Worm (Caenorhabditis elegans) whole organism, L2 larva: ENCODE data around the gene M01B2.8.

ENCODE experiments used
- C34F6.9 ChIP-seq: fragments of 150-350 bp; optimal IDR thresholded peaks from 2 replicates; lab custom pipeline; 2014; ENCODE audit warnings: missing biosample characterization, missing genetic modification characterization
- F13H6.1 ChIP-seq: sonication (generic microtip); optimal IDR thresholded peaks from 2 replicates; lab custom pipeline; 2016; ENCODE audit warnings: missing genetic modification characterization, missing compliant biosample characterization
- R02D3.7 ChIP-seq: fragments of 150-350 bp; optimal IDR thresholded peaks from 2 replicates; lab custom pipeline; 2014; ENCODE audit warnings: missing biosample characterization, missing genetic modification characterization
- Y55F3AM.14 ChIP-seq: fragments of 200-800 bp; sonication (Bioruptor generic); optimal IDR thresholded peaks from 2 replicates; lab custom pipeline; 2018; ENCODE audit warnings: mild to moderate bottlenecking, missing genetic modification characterization, missing compliant biosample characterization
- aly-2 ChIP-seq: fragments of 150-350 bp; optimal IDR thresholded peaks from 2 replicates; lab custom pipeline; 2014; ENCODE audit warnings: missing biosample characterization, missing genetic modification characterization
- ama-1 ChIP-seq: fragments of 150-350 bp; optimal IDR thresholded peaks from 2 replicates; lab custom pipeline; 2018; ENCODE audit warnings: inconsistent platforms
- blmp-1 ChIP-seq: sonication (generic microtip); optimal IDR thresholded peaks from 2 replicates; lab custom pipeline; 2017; ENCODE audit warnings: missing genetic modification characterization, mild to moderate bottlenecking, missing compliant biosample characterization, antibody characterized with exemption, moderate library complexity; ENCODE audit not compliant: insufficient read depth
- ceh-16 ChIP-seq: fragments of 150-350 bp; optimal IDR thresholded peaks from 2 replicates; lab custom pipeline; 2014; ENCODE audit warnings: missing biosample characterization, missing genetic modification characterization
- ceh-82 ChIP-seq: fragments of 150-350 bp; optimal IDR thresholded peaks from 2 replicates; lab custom pipeline; 2014; ENCODE audit warnings: missing biosample characterization, missing genetic modification characterization
- dmd-4 ChIP-seq: sonication (generic microtip); optimal IDR thresholded peaks from 2 replicates; lab custom pipeline; 2017; ENCODE audit warnings: missing biosample characterization, missing genetic modification characterization
- egl-27 ChIP-seq: sonication (generic microtip); optimal IDR thresholded peaks from 3 replicates; lab custom pipeline; 2017; ENCODE audit warnings: missing biosample characterization, missing genetic modification reagents, missing genetic modification characterization
- elt-1 ChIP-seq: fragments of 150-350 bp; optimal IDR thresholded peaks from 2 replicates; lab custom pipeline; 2014; ENCODE audit warnings: missing biosample characterization, missing genetic modification characterization
- elt-3 ChIP-seq: sonication (generic microtip); optimal IDR thresholded peaks from 2 replicates; lab custom pipeline; 2017; ENCODE audit warnings: missing biosample characterization, missing genetic modification characterization
- fos-1 ChIP-seq: fragments of 150-350 bp; optimal IDR thresholded peaks from 2 replicates; lab custom pipeline; 2014; ENCODE audit warnings: missing biosample characterization, missing genetic modification characterization
- lin-39 ChIP-seq: fragments of 150-350 bp; optimal IDR thresholded peaks from 2 replicates; lab custom pipeline; 2014; ENCODE audit warnings: missing biosample characterization, missing genetic modification reagents, missing genetic modification characterization
- lsy-2 ChIP-seq, 2 experiments: fragments of 150-350 bp in 1 of 2; sonication (generic microtip) in 1 of 2; optimal IDR thresholded peaks; 2 replicates each; lab custom pipeline; 2014 to 2017; ENCODE audit warnings: missing biosample characterization in 2 of 2, missing genetic modification characterization in 2 of 2
- mab-5 ChIP-seq: fragments of 150-350 bp; optimal IDR thresholded peaks from 2 replicates; lab custom pipeline; 2014; ENCODE audit warnings: missing biosample characterization, missing genetic modification characterization
- mbf-1 ChIP-seq: sonication (generic microtip); optimal IDR thresholded peaks from 2 replicates; lab custom pipeline; 2017; ENCODE audit warnings: missing biosample characterization, missing genetic modification characterization
- nhr-11 ChIP-seq: fragments of 150-350 bp; optimal IDR thresholded peaks from 2 replicates; lab custom pipeline; 2014; ENCODE audit warnings: missing biosample characterization, missing genetic modification characterization
- nhr-12 ChIP-seq: fragments of 150-350 bp; optimal IDR thresholded peaks from 2 replicates; lab custom pipeline; 2014; ENCODE audit warnings: missing biosample characterization, missing genetic modification characterization
- nhr-237 ChIP-seq: fragments of 150-350 bp; optimal IDR thresholded peaks from 2 replicates; lab custom pipeline; 2014; ENCODE audit warnings: missing biosample characterization, missing genetic modification characterization
- nhr-25 ChIP-seq: fragments of 150-350 bp; sonication (generic microtip); optimal IDR thresholded peaks from 3 replicates; lab custom pipeline; 2014; ENCODE audit warnings: missing biosample characterization, missing genetic modification characterization
- nhr-6 ChIP-seq: fragments of 150-350 bp; optimal IDR thresholded peaks from 2 replicates; lab custom pipeline; 2014; ENCODE audit warnings: missing biosample characterization, missing genetic modification characterization
- nhr-77 ChIP-seq: fragments of 150-350 bp; optimal IDR thresholded peaks from 2 replicates; lab custom pipeline; 2014; ENCODE audit warnings: missing biosample characterization, missing genetic modification characterization
- peb-1 ChIP-seq: fragments of 150-350 bp; optimal IDR thresholded peaks from 2 replicates; lab custom pipeline; 2014; ENCODE audit warnings: missing biosample characterization, missing genetic modification characterization
- sem-4 ChIP-seq: fragments of 150-350 bp; optimal IDR thresholded peaks from 2 replicates; lab custom pipeline; 2014; ENCODE audit warnings: missing biosample characterization, missing genetic modification reagents, missing genetic modification characterization
- sma-3 ChIP-seq: sonication (generic microtip); optimal IDR thresholded peaks from 2 replicates; lab custom pipeline; 2016; ENCODE audit warnings: missing genetic modification reagents, missing genetic modification characterization, missing compliant biosample characterization
- sma-9 ChIP-seq, 2 experiments: fragments of 150-350 bp in 1 of 2; sonication (generic microtip) in 1 of 2; optimal IDR thresholded peaks; 2 replicates each; lab custom pipeline; 2014 to 2016; ENCODE audit warnings: missing genetic modification characterization in 2 of 2, mild to moderate bottlenecking in 1 of 2, missing biosample characterization in 1 of 2, missing compliant biosample characterization in 1 of 2, missing genetic modification reagents in 1 of 2, moderate library complexity in 1 of 2
- unc-39 ChIP-seq: fragments of 150-350 bp; optimal IDR thresholded peaks from 2 replicates; lab custom pipeline; 2014; ENCODE audit warnings: missing biosample characterization, missing genetic modification characterization
- unc-55 ChIP-seq: fragments of 150-350 bp; sonication (generic microtip); optimal IDR thresholded peaks from 3 replicates; lab custom pipeline; 2014; ENCODE audit warnings: missing biosample characterization, missing genetic modification reagents, missing genetic modification characterization
- unc-62 ChIP-seq: fragments of 150-350 bp; optimal IDR thresholded peaks from 2 replicates; lab custom pipeline; 2014; ENCODE audit warnings: missing biosample characterization, missing genetic modification reagents, missing genetic modification characterization
- zag-1 ChIP-seq: fragments of 150-350 bp; optimal IDR thresholded peaks from 2 replicates; lab custom pipeline; 2014; ENCODE audit warnings: missing biosample characterization, missing genetic modification characterization
- ztf-11 ChIP-seq: sonication (generic microtip); optimal IDR thresholded peaks from 2 replicates; lab custom pipeline; 2017; ENCODE audit warnings: missing biosample characterization, missing genetic modification characterization
- ztf-4 ChIP-seq: fragments of 150-350 bp; optimal IDR thresholded peaks from 2 replicates; lab custom pipeline; 2014; ENCODE audit warnings: missing biosample characterization, missing genetic modification characterization

M01B2.8 gene

ce11 chrV:15223668-15224067 is 36.3 kb upstream of the M01B2.8 start, which contains the start of gene srw-24:
Gene srw-24, plus strand, starts transcription at chrV:15223968.
- TF ChIP-seq nhr-11, result no peak
- no peak for TF ChIP-seq blmp-1 (tag; lab: Kevin White, UChicago)
- TF ChIP-seq fos-1 (tag; lab: Kevin White, UChicago), result no peak
- no peak for TF ChIP-seq nhr-77
- no peak for TF ChIP-seq sma-9 (GFP tag; optimal IDR thresholded peaks at IDR 0.05; lab: Kevin White, UChicago)
- TF ChIP-seq sma-9 (tag; optimal IDR thresholded peaks at IDR 0.05; lab: Kevin White, UChicago), result no peak
- TF ChIP-seq dmd-4 (tag; lab: Kevin White, UChicago), result no peak
- TF ChIP-seq peb-1 (tag; lab: Kevin White, UChicago), result no peak
- TF ChIP-seq R02D3.7, result no peak
- no peak for TF ChIP-seq C34F6.9 (tag; lab: Kevin White, UChicago)
- TF ChIP-seq ztf-4 (tag; lab: Kevin White, UChicago), result no peak
- TF ChIP-seq nhr-25 (tag; lab: Kevin White, UChicago), result no peak
- no peak for TF ChIP-seq F13H6.1 (tag; lab: Kevin White, UChicago)
- no peak for TF ChIP-seq unc-62 (GFP tag; lab: Kevin White, UChicago)
- TF ChIP-seq nhr-237, result no peak
- no peak for TF ChIP-seq zag-1
- TF ChIP-seq lsy-2 (tag; optimal IDR thresholded peaks at IDR 0.05; lab: Kevin White, UChicago), result no peak

DNA sequence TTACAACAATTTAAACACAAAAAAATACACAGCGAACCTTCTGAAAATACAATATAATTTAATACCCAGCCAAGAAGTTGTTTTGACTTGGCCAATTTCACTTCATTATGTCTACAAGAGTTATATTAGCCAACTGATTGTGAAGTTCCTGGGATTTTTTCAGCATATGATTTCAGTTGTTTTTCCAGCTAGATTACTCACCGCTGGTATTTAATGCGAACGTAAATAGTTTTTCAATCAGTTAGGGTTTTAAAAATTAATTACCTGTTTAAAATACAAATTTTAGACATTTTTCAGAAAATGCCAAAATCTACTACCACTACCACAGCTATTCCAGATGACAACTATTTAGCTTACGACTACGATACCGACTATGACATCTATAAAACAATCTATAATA is 34.4 kb upstream of the M01B2.8 start, which contains the start of gene srw-14:
TSS of gene srw-14 (plus strand) at position 301 of the 400 bp plus-strand sequence.
- TF ChIP-seq ama-1 (lab: Kevin White, UChicago) (no peak), nhr-12 (no peak), peb-1 (tag; lab: Kevin White, UChicago) (no peak), nhr-237 (no peak), lin-39 (no peak), ceh-16 (tag; lab: Kevin White, UChicago) (no peak), blmp-1 (tag; lab: Kevin White, UChicago) (no peak), elt-3 (tag; lab: Kevin White, UChicago) (no peak), egl-27 (tag; lab: Kevin White, UChicago) (no peak), Y55F3AM.14 (GFP tag; lab: Kevin White, UChicago) (no peak), zag-1 (no peak), nhr-11 (no peak), sma-3 (GFP tag; lab: Kevin White, UChicago) (no peak), fos-1 (tag; lab: Kevin White, UChicago) (no peak)

DNA sequence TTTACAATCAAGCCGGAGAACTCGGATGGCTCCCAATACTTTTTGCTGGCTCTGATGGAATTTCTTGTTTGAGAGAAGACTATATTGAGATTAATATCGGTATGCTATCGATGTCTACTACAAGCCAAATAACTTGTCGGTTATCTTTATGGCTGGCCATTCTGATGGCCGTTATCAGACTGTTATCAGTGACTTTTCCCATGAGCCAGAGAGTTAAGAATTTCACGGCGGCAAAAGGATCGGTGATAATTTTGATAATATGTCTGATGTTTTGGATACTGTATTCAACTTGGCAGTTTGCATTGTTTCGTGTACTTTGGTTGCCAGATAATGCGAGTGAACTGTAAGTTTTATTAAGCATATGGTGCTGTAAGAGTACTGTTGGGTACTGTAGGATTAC is 33.8 kb upstream of the M01B2.8 start:
- TF ChIP-seq egl-27 (tag; lab: Kevin White, UChicago), result no peak
- peak; percentile 74 for TF ChIP-seq fos-1 (tag; lab: Kevin White, UChicago)
- no peak for TF ChIP-seq ceh-16 (tag; lab: Kevin White, UChicago)
- TF ChIP-seq unc-55 (GFP tag; lab: Kevin White, UChicago), result no peak

DNA sequence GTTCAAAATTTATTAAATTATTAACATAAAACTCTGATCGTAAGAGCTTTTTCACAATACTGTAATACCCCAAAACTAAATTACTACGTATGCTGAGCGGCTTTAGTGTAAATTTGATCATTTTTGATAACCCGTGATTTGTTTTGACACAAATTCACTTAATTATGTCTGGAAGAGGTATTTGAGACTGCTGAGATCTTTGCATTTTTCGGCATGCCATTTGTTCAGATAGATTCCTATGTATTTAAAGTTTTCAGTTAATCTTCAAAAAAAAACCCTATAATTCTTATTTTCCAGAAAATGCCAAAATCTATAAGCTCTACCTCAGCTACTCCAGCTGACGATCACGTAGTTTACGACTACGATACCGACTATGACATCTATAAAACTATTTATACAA is 29.8 kb upstream of the M01B2.8 start, which contains the start of gene srw-15:
TSS of gene srw-15 (plus strand) at position 301 of the 400 bp plus-strand sequence.
- TF ChIP-seq ztf-11 (tag; lab: Kevin White, UChicago), result no peak
- TF ChIP-seq ceh-82 (tag; lab: Kevin White, UChicago), result no peak
- no peak for TF ChIP-seq sma-3 (GFP tag; lab: Kevin White, UChicago)
- no peak for TF ChIP-seq unc-39 (tag; lab: Kevin White, UChicago)
- no peak for TF ChIP-seq peb-1 (tag; lab: Kevin White, UChicago)
- no peak for TF ChIP-seq aly-2 (tag; lab: Kevin White, UChicago)
- TF ChIP-seq elt-1 (tag; lab: Kevin White, UChicago), result no peak
- TF ChIP-seq ceh-16 (tag; lab: Kevin White, UChicago), result no peak
- no peak for TF ChIP-seq sma-9 (GFP tag; optimal IDR thresholded peaks at IDR 0.05; lab: Kevin White, UChicago)
- TF ChIP-seq sma-9 (tag; optimal IDR thresholded peaks at IDR 0.05; lab: Kevin White, UChicago), result no peak
- TF ChIP-seq sem-4 (tag; lab: Kevin White, UChicago), result no peak

- no peak for TF ChIP-seq dmd-4 (tag; lab: Kevin White, UChicago)
- no peak for TF ChIP-seq mab-5 (tag; lab: Kevin White, UChicago)
- no peak for TF ChIP-seq nhr-6 (tag; lab: Kevin White, UChicago)
- TF ChIP-seq lsy-2 (tag; optimal IDR thresholded peaks at IDR 0.05; lab: Kevin White, UChicago), result no peak
- no peak for TF ChIP-seq mbf-1
- no peak for TF ChIP-seq nhr-12
- no peak for TF ChIP-seq elt-1 (tag; lab: Kevin White, UChicago)
- no peak for TF ChIP-seq fos-1 (tag; lab: Kevin White, UChicago)
Measured at ce11 chrV:15232200-15232599, 27.8 kb upstream of the M01B2.8 start, which contains the start of gene srw-13. Gene srw-13, plus strand, starts transcription at chrV:15232500.
